Fruit fly (Drosophila melanogaster): ENCODE measurements around the gene Golgin104.

- TF ChIP-seq CrebB (tag; optimal IDR thresholded peaks at IDR 0.05) (no peak), CG4707 (GFP tag; optimal IDR thresholded peaks at IDR 0.05) (no peak), Med (GFP tag) (no peak), Antp (GFP tag; optimal IDR thresholded peaks at IDR 0.05) (no peak), oc (tag; optimal IDR thresholded peaks at IDR 0.05) (no peak), Dref (GFP tag; IDR thresholded peaks at IDR 0.05) (no peak), sqz (GFP tag; optimal IDR thresholded peaks at IDR 0.05) (no peak), salm (tag; optimal IDR thresholded peaks at IDR 0.05) (no peak), CG30403 (GFP tag; optimal IDR thresholded peaks at IDR 0.05) (no peak), CG7963 (GFP tag; IDR thresholded peaks at IDR 0.05; ENCODE audit: partially characterized antibody) (no peak), CG11695 (GFP tag; IDR thresholded peaks at IDR 0.05) (no peak), usp (GFP tag; optimal IDR thresholded peaks at IDR 0.05) (no peak), CG4360 (GFP tag; IDR thresholded peaks at IDR 0.05) (no peak), CG6689 (GFP tag; IDR thresholded peaks at IDR 0.05) (no peak)
Observed at dm6 chr3L:16331633-16332032, 20.1 kb downstream of the Golgin104 start, which contains the start of gene retinin.
